Worm (Caenorhabditis elegans) whole organism, dauer: ENCODE measurements around the gene ZK1320.2.

Experiments
- unc-62 ChIP-seq: sonication (generic microtip); optimal IDR thresholded peaks from 2 replicates; lab custom pipeline; 2017; ENCODE audit warnings: missing biosample characterization, missing genetic modification reagents, missing genetic modification characterization

The ZK1320.2 gene

DNA sequence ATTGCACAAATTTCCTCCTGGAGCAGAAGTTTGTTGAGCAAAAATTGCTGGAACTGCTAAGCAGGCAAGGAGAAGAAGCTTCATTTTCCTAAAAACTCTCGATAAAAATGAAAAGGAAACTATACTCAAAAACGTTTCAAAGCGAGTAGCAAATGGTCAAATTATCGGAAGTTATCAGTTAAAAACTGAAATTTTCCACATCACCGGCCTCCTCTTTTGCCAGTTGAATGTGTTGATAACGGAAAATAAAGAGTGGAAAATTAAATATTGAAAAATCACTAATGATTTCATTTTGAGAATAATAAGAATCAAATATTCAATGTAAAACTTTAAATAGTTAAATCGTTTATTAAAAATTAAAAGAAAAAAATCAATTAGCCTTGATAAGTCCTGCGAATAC, at the start of gene ZK1320.2:
Gene ZK1320.2, minus strand, starts transcription at position 88 of the 400 bp plus-strand sequence.
- no peak for TF ChIP-seq unc-62

ce11 chrII:9706207-9706606, 47.4 kb upstream of the ZK1320.2 start, which contains the start of gene Y53C12A.3:
Gene Y53C12A.3, minus strand, starts transcription at chrII:9706240.
- TF ChIP-seq unc-62: no peak

- TF ChIP-seq unc-62: no peak
Measured at ce11 chrII:9704746-9705145, 45.9 kb upstream of the ZK1320.2 start, which contains the start of gene Y53C12A.10. Gene Y53C12A.10, minus strand, starts transcription at chrII:9704846.

ce11 chrII:9703601-9704000, 44.8 kb upstream of the ZK1320.2 start, which contains the start of gene mop-25.2:
Gene mop-25.2, minus strand, starts transcription at chrII:9703701.
- TF ChIP-seq unc-62: no peak

DNA sequence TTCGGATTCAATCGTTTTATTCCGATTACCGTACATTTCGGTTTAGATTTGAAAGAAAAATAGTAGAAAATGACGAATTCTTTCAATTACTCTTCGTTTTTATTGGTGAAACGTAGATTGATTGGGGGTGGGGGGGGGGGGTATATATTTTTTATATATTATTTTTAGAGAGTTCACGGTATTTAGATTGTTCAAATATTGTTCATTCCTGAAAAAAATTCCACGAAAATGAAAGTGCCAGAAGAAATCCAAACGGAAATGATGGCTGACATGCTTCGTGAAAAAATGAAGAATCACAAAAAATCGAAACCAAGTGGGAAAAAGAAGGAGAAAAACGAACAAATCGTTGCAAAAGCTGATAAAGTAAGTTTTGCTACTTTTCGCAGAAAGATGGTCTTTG, 41.6 kb upstream of the ZK1320.2 start, which contains the start of the genes Y53C12A.8 and Y53C12A.7:
Gene Y53C12A.8, minus strand, starts transcription at position 101 of the 400 bp plus-strand sequence.
Gene Y53C12A.7, plus strand, starts transcription at position 181 of the 400 bp plus-strand sequence.
- no peak for TF ChIP-seq unc-62

DNA sequence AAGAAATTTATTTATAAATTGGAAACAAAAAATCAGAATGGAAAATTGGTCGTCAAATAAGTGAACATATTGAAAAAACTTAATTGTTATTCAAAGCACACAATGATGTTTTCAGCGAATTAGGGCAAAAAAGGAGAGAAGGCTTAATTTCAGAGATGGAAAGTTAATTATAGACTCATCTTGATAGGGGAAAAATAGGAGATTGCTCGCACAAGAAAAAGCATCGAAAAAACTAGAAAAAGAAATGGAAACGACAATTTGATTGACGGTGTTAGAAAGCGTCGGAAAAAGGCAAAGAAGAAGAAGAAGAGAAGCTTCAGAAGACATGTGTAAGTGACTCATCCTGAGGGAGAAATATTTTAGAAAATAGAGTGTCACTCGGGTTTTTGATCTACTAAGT, 37.1 kb upstream of the ZK1320.2 start:
- no peak for TF ChIP-seq unc-62

ce11 chrII:9691839-9692238, 33.0 kb upstream of the ZK1320.2 start, which contains the start of gene nlp-11:
Gene nlp-11, minus strand, starts transcription at chrII:9691939.
- no peak for TF ChIP-seq unc-62

- no peak for TF ChIP-seq unc-62
Measured at ce11 chrII:9690067-9690632, 31.3 kb upstream of the ZK1320.2 start.

DNA sequence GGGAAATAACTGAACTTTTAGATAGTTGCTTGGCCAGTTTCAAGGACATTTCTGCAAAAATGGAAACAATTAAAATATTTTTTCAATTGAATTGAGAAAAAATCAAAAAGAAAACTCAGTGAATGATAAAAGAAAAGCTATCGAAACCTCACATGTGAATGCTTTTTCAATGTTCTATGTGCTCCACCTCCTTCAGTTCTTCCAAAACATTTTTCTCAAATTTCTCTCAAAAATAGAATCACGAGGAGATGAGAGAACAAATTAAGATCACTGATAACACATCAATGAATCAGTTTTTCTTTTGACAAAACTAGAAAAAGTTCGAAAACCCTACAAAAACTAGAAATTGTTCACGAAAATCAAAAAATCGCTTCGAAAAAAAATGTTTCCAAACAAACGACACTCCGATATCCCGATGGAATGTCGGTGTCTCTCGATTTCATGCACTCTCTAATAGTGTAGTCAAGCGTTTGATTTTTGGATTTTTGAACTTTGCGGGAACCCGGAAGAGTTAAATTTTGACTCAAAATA, 27.9 kb upstream of the ZK1320.2 start, which contains the start of gene ZK1320.9:
Gene ZK1320.9, minus strand, starts transcription at position 51 of the 531 bp plus-strand sequence.
- TF ChIP-seq unc-62: no peak

ce11 chrII:9684175-9684574, 25.4 kb upstream of the ZK1320.2 start:
- no peak for TF ChIP-seq unc-62

- no peak for TF ChIP-seq unc-62
Measured at ce11 chrII:9682044-9682443, 23.2 kb upstream of the ZK1320.2 start.

- no peak for TF ChIP-seq unc-62
Measured at ce11 chrII:9680493-9680892, 21.7 kb upstream of the ZK1320.2 start, which contains the start of gene ZK1320.13. Gene ZK1320.13, plus strand, starts transcription at chrII:9680793.

ce11 chrII:9679842-9680241, 21.0 kb upstream of the ZK1320.2 start:
- TF ChIP-seq unc-62: no peak

DNA sequence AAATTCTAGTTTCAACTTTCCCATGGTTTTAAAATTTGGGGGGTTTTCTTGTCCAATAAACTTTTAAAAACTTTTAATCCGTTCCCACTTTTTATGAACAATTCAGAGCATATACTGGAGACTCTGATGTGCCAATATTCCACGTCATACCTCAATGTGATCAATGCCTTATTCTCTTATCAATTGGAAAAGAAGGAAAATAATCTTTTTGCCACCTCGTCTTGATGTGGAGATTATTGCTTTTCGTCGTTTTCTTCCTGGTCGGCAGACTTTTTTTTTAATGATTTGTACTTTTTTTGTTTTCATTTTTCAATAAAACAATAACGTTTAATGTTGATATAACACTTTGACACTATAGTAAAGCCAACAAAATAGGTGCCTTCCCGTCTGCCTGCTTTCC, 18.7 kb upstream of the ZK1320.2 start:
- no peak for TF ChIP-seq unc-62

DNA sequence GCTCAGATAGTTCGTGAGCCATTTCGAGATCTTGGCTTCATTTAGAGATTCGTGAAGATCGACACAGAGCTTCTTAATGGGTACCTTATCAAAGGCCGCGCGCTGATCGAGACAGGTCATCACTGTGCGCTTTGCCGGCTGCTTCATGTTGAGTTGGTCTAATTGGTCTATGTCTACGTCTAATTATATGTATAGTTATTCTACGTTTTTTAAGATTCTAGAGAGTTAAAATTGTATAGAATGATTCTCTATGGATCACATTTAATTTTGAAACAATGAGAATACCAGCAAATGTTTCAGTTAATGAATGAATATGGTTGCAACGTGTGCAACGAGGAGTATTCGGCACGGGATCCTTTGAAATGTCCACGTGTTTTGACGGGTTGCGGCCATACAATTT, 15.9 kb upstream of the ZK1320.2 start, which contains the start of gene arc-1:
Gene arc-1, plus strand, starts transcription at position 301 of the 400 bp plus-strand sequence.
- TF ChIP-seq unc-62: no peak

- no peak for TF ChIP-seq unc-62
Measured at ce11 chrII:9671308-9671707, 12.5 kb upstream of the ZK1320.2 start, which contains the start of gene ZK1320.7. Gene ZK1320.7, plus strand, starts transcription at chrII:9671608.

- TF ChIP-seq unc-62: no peak
Measured at ce11 chrII:9668959-9669358, 10.2 kb upstream of the ZK1320.2 start, which contains the start of gene taf-8. Gene taf-8, plus strand, starts transcription at chrII:9669318.

ce11 chrII:9667382-9667781, 8.6 kb upstream of the ZK1320.2 start, which contains the start of gene ZK1320.11:
Gene ZK1320.11, plus strand, starts transcription at chrII:9667624.
- TF ChIP-seq unc-62: no peak
